Fruit fly (Drosophila melanogaster) whole organism, embryonic: ENCODE data around the gene kay.
A peak's percentile ranks its signal among the peaks of the same experiment; 100 is the strongest.

Experiments
- Aef1 ChIP-seq: fragments of 200-800 bp; sonication (Bioruptor generic); IDR thresholded peaks from 3 replicates; pipeline ENCODE4 v1.3.6; 2022; ENCODE audit warnings: missing biosample characterization, missing genetic modification characterization
- Antp ChIP-seq: fragments of 200-800 bp; sonication (Bioruptor generic); optimal IDR thresholded peaks from 3 replicates; lab custom pipeline; 2016; ENCODE audit warnings: missing biosample characterization, missing genetic modification characterization
- CG1024 ChIP-seq: fragments of 200-800 bp; sonication (Bioruptor generic); IDR thresholded peaks from 2 replicates; pipeline ENCODE4 v1.3.6; 2022; ENCODE audit warnings: missing biosample characterization, missing genetic modification characterization
- CG12391 ChIP-seq: fragments of 200-800 bp; sonication (Bioruptor generic); optimal IDR thresholded peaks from 3 replicates; lab custom pipeline; 2018; ENCODE audit warnings: missing biosample characterization, mild to moderate bottlenecking, missing genetic modification characterization, moderate library complexity
- CG13624 ChIP-seq: fragments of 200-800 bp; sonication (Bioruptor generic); optimal IDR thresholded peaks from 2 replicates; lab custom pipeline; 2016; ENCODE audit warnings: missing biosample characterization, missing genetic modification characterization
- CG15601 ChIP-seq: fragments of 200-800 bp; sonication (Bioruptor generic); optimal IDR thresholded peaks from 3 replicates; lab custom pipeline; 2019; ENCODE audit warnings: missing biosample characterization, mild to moderate bottlenecking, missing genetic modification characterization, moderate library complexity
- CG16815 ChIP-seq: fragments of 200-800 bp; sonication (Bioruptor generic); optimal IDR thresholded peaks from 3 replicates; lab custom pipeline; 2017; ENCODE audit warnings: missing biosample characterization, mild to moderate bottlenecking, missing genetic modification characterization
- CG16863 ChIP-seq: fragments of 200-800 bp; sonication (Bioruptor generic); optimal IDR thresholded peaks from 3 replicates; lab custom pipeline; 2016; ENCODE audit warnings: missing biosample characterization, missing genetic modification characterization
- CG2116 ChIP-seq: fragments of 200-800 bp; sonication (Bioruptor generic); optimal IDR thresholded peaks from 3 replicates; lab custom pipeline; 2018; ENCODE audit warnings: missing biosample characterization, mild to moderate bottlenecking, missing genetic modification characterization
- CG2129 ChIP-seq: fragments of 200-800 bp; sonication (Bioruptor generic); IDR thresholded peaks from 2 replicates; pipeline ENCODE4 v1.3.6; 2022; ENCODE audit warnings: missing biosample characterization, missing genetic modification characterization; ENCODE audit not compliant: partially characterized antibody
- CG2712 ChIP-seq: fragments of 200-800 bp; optimal IDR thresholded peaks from 3 replicates; lab custom pipeline; 2019; ENCODE audit warnings: missing biosample characterization, mild to moderate bottlenecking, missing genetic modification characterization, moderate library complexity
- CG31365 ChIP-seq: fragments of 200-800 bp; sonication (Bioruptor generic); optimal IDR thresholded peaks from 2 replicates; lab custom pipeline; 2018; ENCODE audit warnings: missing biosample characterization, mild to moderate bottlenecking, missing genetic modification characterization
- CG31441 ChIP-seq: fragments of 200-800 bp; sonication (Bioruptor generic); IDR thresholded peaks from 2 replicates; pipeline ENCODE4 v1.3.6; 2022; ENCODE audit warnings: missing biosample characterization, missing genetic modification characterization
- CG32532 ChIP-seq: fragments of 200-800 bp; sonication (Bioruptor generic); IDR thresholded peaks from 2 replicates; pipeline ENCODE4 v1.3.6; 2022; ENCODE audit warnings: missing biosample characterization, missing genetic modification characterization
- CG34224 ChIP-seq: fragments of 200-800 bp; sonication (Bioruptor generic); IDR thresholded peaks from 3 replicates; pipeline ENCODE4 v1.3.6; 2022; ENCODE audit warnings: missing biosample characterization, missing genetic modification characterization; ENCODE audit not compliant: partially characterized antibody
- CG34376 ChIP-seq: fragments of 200-800 bp; sonication (Bioruptor generic); optimal IDR thresholded peaks from 2 replicates; lab custom pipeline; 2018; ENCODE audit warnings: missing biosample characterization, mild to moderate bottlenecking, missing genetic modification characterization
- CG3726 ChIP-seq: fragments of 200-800 bp; sonication (Bioruptor generic); IDR thresholded peaks from 3 replicates; pipeline ENCODE4, ENCODE4 v1.3.6; 2022; ENCODE audit warnings: missing biosample characterization, missing genetic modification characterization
- CG3847 ChIP-seq: fragments of 200-800 bp; sonication (Bioruptor generic); IDR thresholded peaks from 2 replicates; pipeline ENCODE4 v1.3.6; 2022; ENCODE audit warnings: missing biosample characterization, missing genetic modification characterization
- CG4404 ChIP-seq: fragments of 200-800 bp; sonication (Bioruptor generic); IDR thresholded peaks from 2 replicates; pipeline ENCODE4 v1.3.6; 2022; ENCODE audit warnings: missing biosample characterization, missing genetic modification characterization
- CG6683 ChIP-seq: fragments of 200-800 bp; sonication (Bioruptor generic); optimal IDR thresholded peaks from 2 replicates; lab custom pipeline; 2017; ENCODE audit warnings: missing biosample characterization, mild to moderate bottlenecking, missing genetic modification characterization, missing genetic modification reagents
- CG7271 ChIP-seq: fragments of 200-800 bp; sonication (Bioruptor generic); optimal IDR thresholded peaks from 2 replicates; lab custom pipeline; 2018; ENCODE audit warnings: missing biosample characterization, mild to moderate bottlenecking, missing genetic modification characterization, moderate library complexity
- CG8478 ChIP-seq: fragments of >200 bp; optimal IDR thresholded peaks from 2 replicates; lab custom pipeline; 2018
- CG9437 ChIP-seq: fragments of 200-800 bp; sonication (Bioruptor generic); optimal IDR thresholded peaks from 2 replicates; lab custom pipeline; 2018; ENCODE audit warnings: missing biosample characterization, mild to moderate bottlenecking, missing genetic modification characterization
- CG9797 ChIP-seq: fragments of 200-800 bp; sonication (Bioruptor generic); optimal IDR thresholded peaks from 3 replicates; lab custom pipeline; 2018; ENCODE audit warnings: missing biosample characterization, mild to moderate bottlenecking, missing genetic modification characterization
- Chrac-16 ChIP-seq: fragments of 200-800 bp; sonication (Bioruptor generic); optimal IDR thresholded peaks from 3 replicates; lab custom pipeline; 2016; ENCODE audit warnings: missing biosample characterization, missing genetic modification characterization
- Drgx ChIP-seq: fragments of 200-800 bp; sonication (Bioruptor generic); IDR thresholded peaks from 2 replicates; pipeline ENCODE4 v1.3.6; 2022; ENCODE audit warnings: missing biosample characterization, missing genetic modification characterization
- Elba2 ChIP-seq: fragments of 200-800 bp; sonication (Bioruptor generic); optimal IDR thresholded peaks from 3 replicates; lab custom pipeline; 2016; ENCODE audit warnings: missing biosample characterization, missing genetic modification characterization
- Ets97D ChIP-seq: fragments of 200-800 bp; sonication (Bioruptor generic); optimal IDR thresholded peaks from 3 replicates; lab custom pipeline; 2016; ENCODE audit warnings: missing biosample characterization, missing genetic modification characterization
- HLH4C ChIP-seq: fragments of 200-800 bp; sonication (Bioruptor generic); IDR thresholded peaks from 3 replicates; pipeline ENCODE4 v1.3.6; 2022; ENCODE audit warnings: missing biosample characterization, missing genetic modification characterization; ENCODE audit not compliant: partially characterized antibody
- HmgD ChIP-seq: fragments of 200-800 bp; sonication (Bioruptor generic); optimal IDR thresholded peaks from 3 replicates; lab custom pipeline; 2016; ENCODE audit warnings: missing biosample characterization, missing genetic modification characterization
- MTF-1 ChIP-seq: fragments of 200-800 bp; sonication (Bioruptor generic); optimal IDR thresholded peaks from 2 replicates; lab custom pipeline; 2018; ENCODE audit warnings: missing biosample characterization, mild to moderate bottlenecking, missing genetic modification characterization, borderline replicate concordance
- NC2α ChIP-seq: fragments of 200-800 bp; sonication (Bioruptor generic); optimal IDR thresholded peaks from 2 replicates; lab custom pipeline; 2016; ENCODE audit warnings: missing biosample characterization, missing genetic modification characterization
- PHDP ChIP-seq: fragments of 200-800 bp; sonication (Bioruptor generic); optimal IDR thresholded peaks from 3 replicates; lab custom pipeline; 2018; ENCODE audit warnings: missing biosample characterization, mild to moderate bottlenecking, missing genetic modification characterization, moderate library complexity
- Taf1 ChIP-seq: fragments of 200-800 bp; sonication (Bioruptor generic); IDR thresholded peaks from 2 replicates; pipeline ENCODE4 v1.3.6; 2022; ENCODE audit warnings: missing biosample characterization, missing genetic modification characterization
- ac ChIP-seq: fragments of 200-800 bp; sonication (Bioruptor generic); optimal IDR thresholded peaks from 3 replicates; lab custom pipeline; 2017; ENCODE audit warnings: missing biosample characterization, mild to moderate bottlenecking, missing genetic modification characterization
- cato ChIP-seq: fragments of 200-800 bp; sonication (Bioruptor generic); optimal IDR thresholded peaks from 2 replicates; lab custom pipeline; 2016; ENCODE audit warnings: missing biosample characterization, missing genetic modification characterization, borderline replicate concordance
- croc ChIP-seq: fragments of 200-800 bp; sonication (Bioruptor generic); conservative IDR thresholded peaks from 3 replicates; pipeline ENCODE4 v1.3.6; 2022; ENCODE audit warnings: missing biosample characterization, missing genetic modification characterization
- dati ChIP-seq: fragments of 200-800 bp; sonication (Bioruptor generic); IDR thresholded peaks from 2 replicates; pipeline ENCODE4 v1.3.6; 2022; ENCODE audit warnings: missing biosample characterization, missing genetic modification characterization
- gfzf ChIP-seq: fragments of 200-800 bp; sonication (Bioruptor generic); optimal IDR thresholded peaks from 2 replicates; lab custom pipeline; 2016; ENCODE audit warnings: missing biosample characterization, mild to moderate bottlenecking, missing genetic modification characterization, moderate library complexity
- grn ChIP-seq: fragments of 200-800 bp; sonication (Bioruptor generic); optimal IDR thresholded peaks from 3 replicates; lab custom pipeline; 2017; ENCODE audit warnings: missing biosample characterization, missing genetic modification characterization
- hbn ChIP-seq: fragments of 200-800 bp; sonication (Bioruptor generic); IDR thresholded peaks from 2 replicates; pipeline ENCODE4 v1.3.6; 2022; ENCODE audit warnings: missing biosample characterization, missing genetic modification characterization; ENCODE audit not compliant: partially characterized antibody
- jing ChIP-seq: fragments of 200-800 bp; sonication (Bioruptor generic); optimal IDR thresholded peaks from 2 replicates; lab custom pipeline; 2018; ENCODE audit warnings: missing biosample characterization, mild to moderate bottlenecking, missing genetic modification characterization
- jumu ChIP-seq: fragments of 200-800 bp; sonication (Bioruptor generic); optimal IDR thresholded peaks from 3 replicates; lab custom pipeline; 2016; ENCODE audit warnings: missing biosample characterization, missing genetic modification characterization
- knrl ChIP-seq: fragments of 200-800 bp; sonication (Bioruptor generic); IDR thresholded peaks from 3 replicates; pipeline ENCODE4 v1.3.6; 2022; ENCODE audit warnings: missing biosample characterization, missing genetic modification characterization; ENCODE audit not compliant: partially characterized antibody
- mirr ChIP-seq: fragments of 200-800 bp; sonication (Bioruptor generic); optimal IDR thresholded peaks from 3 replicates; lab custom pipeline; 2018; ENCODE audit warnings: missing biosample characterization, mild to moderate bottlenecking, missing genetic modification characterization
- pzg ChIP-seq: fragments of 200-800 bp; sonication (Bioruptor generic); optimal IDR thresholded peaks from 3 replicates; lab custom pipeline; 2018; ENCODE audit warnings: missing biosample characterization, mild to moderate bottlenecking, missing genetic modification characterization, moderate library complexity
- salm ChIP-seq: fragments of 200-800 bp; sonication (Bioruptor generic); optimal IDR thresholded peaks from 2 replicates; lab custom pipeline; 2018; ENCODE audit warnings: missing biosample characterization, mild to moderate bottlenecking, missing genetic modification characterization
- schlank ChIP-seq: fragments of 200-800 bp; sonication (Bioruptor generic); optimal IDR thresholded peaks from 2 replicates; lab custom pipeline; 2018; ENCODE audit warnings: missing biosample characterization, mild to moderate bottlenecking, missing genetic modification characterization
- sima ChIP-seq: fragments of 200-800 bp; sonication (Bioruptor generic); optimal IDR thresholded peaks from 2 replicates; lab custom pipeline; 2016; ENCODE audit warnings: missing biosample characterization, missing genetic modification characterization
- tio ChIP-seq: fragments of 200-800 bp; sonication (Bioruptor generic); optimal IDR thresholded peaks from 2 replicates; lab custom pipeline; 2017; ENCODE audit warnings: missing biosample characterization, missing genetic modification characterization, inconsistent platforms
- wdn ChIP-seq: fragments of 200-800 bp; sonication (Bioruptor generic); IDR thresholded peaks from 2 replicates; pipeline ENCODE4 v1.3.6; 2022; ENCODE audit warnings: missing biosample characterization, missing genetic modification characterization
- zf30C ChIP-seq: fragments of 200-800 bp; sonication (Bioruptor generic); optimal IDR thresholded peaks from 3 replicates; lab custom pipeline; 2018; ENCODE audit warnings: missing biosample characterization, mild to moderate bottlenecking, missing genetic modification characterization

Gene kay

dm6 chr3R:29724745-29725144, 41.0 kb upstream of the kay start, which contains the start of the genes Naa40 and CG18731 (continued):
- TF ChIP-seq CG31441 (GFP tag; lab: Robert Waterston, UW), result no peak
- no peak for TF ChIP-seq sima (GFP tag; lab: Kevin White, UChicago)
- TF ChIP-seq Chrac-16 (GFP tag; lab: Kevin White, UChicago), result no peak
- no peak for TF ChIP-seq CG6683 (GFP tag; lab: Kevin White, UChicago)
- TF ChIP-seq dati (GFP tag; lab: Robert Waterston, UW), result no peak
- TF ChIP-seq HLH4C (GFP tag; lab: Robert Waterston, UW), result peak; percentile 48
- TF ChIP-seq CG3847, result peak; percentile 59
- no peak for TF ChIP-seq CG34376 (GFP tag; lab: Kevin White, UChicago)
- TF ChIP-seq CG15601 (tag; lab: Kevin White, UChicago), result no peak
- TF ChIP-seq CG2129 (GFP tag; lab: Robert Waterston, UW), result peak; percentile 48; the same call in 1 of the 2 replicates
- peak; percentile 23 for TF ChIP-seq CG2116
- TF ChIP-seq CG34224 (GFP tag; lab: Robert Waterston, UW), result peak; percentile 59
- TF ChIP-seq jing (GFP tag; lab: Kevin White, UChicago), result no peak
- TF ChIP-seq CG1024 (GFP tag; lab: Robert Waterston, UW), result no peak
- no peak for TF ChIP-seq CG12391
- TF ChIP-seq Drgx, result no peak
- TF ChIP-seq CG13624 (GFP tag; lab: Kevin White, UChicago), result peak; percentile 3
- TF ChIP-seq CG3726 (GFP tag; lab: Robert Waterston, UW), result no peak
- no peak for TF ChIP-seq CG7271 (tag; lab: Kevin White, UChicago)
- TF ChIP-seq Aef1 (GFP tag; lab: Robert Waterston, UW), result no peak
- TF ChIP-seq salm (tag; lab: Kevin White, UChicago), result no peak
- TF ChIP-seq CG16863 (GFP tag; lab: Kevin White, UChicago), result no peak
- TF ChIP-seq Taf1 (GFP tag; lab: Robert Waterston, UW), result no peak
- TF ChIP-seq wdn (GFP tag; lab: Robert Waterston, UW), result no peak
- TF ChIP-seq Elba2 (GFP tag; lab: Kevin White, UChicago), result no peak
- TF ChIP-seq Ets97D (GFP tag; lab: Kevin White, UChicago), result no peak
- TF ChIP-seq CG9797, result peak; percentile 42
- TF ChIP-seq zf30C (GFP tag; lab: Kevin White, UChicago), result no peak
- TF ChIP-seq tio (GFP tag; lab: Kevin White, UChicago), result no peak
- no peak for TF ChIP-seq PHDP (tag; lab: Kevin White, UChicago)
- TF ChIP-seq schlank, result no peak
- TF ChIP-seq pzg (GFP tag; lab: Kevin White, UChicago), result peak; percentile 63
- TF ChIP-seq NC2α, result no peak
- no peak for TF ChIP-seq Antp (GFP tag; lab: Kevin White, UChicago)
- no peak for TF ChIP-seq croc (GFP tag; lab: Robert Waterston, UW)
- TF ChIP-seq CG9437 (GFP tag; lab: Kevin White, UChicago), result no peak
- peak; percentile 77 for TF ChIP-seq gfzf
- TF ChIP-seq knrl (GFP tag; lab: Robert Waterston, UW), result peak; percentile 65
- TF ChIP-seq HmgD (GFP tag; lab: Kevin White, UChicago), result no peak
- no peak for TF ChIP-seq CG4404 (GFP tag; lab: Robert Waterston, UW)
- TF ChIP-seq mirr, result no peak
- no peak for TF ChIP-seq CG8478 (lab: Kevin White, UChicago)
- no peak for TF ChIP-seq CG31365 (tag; lab: Kevin White, UChicago)
- no peak for TF ChIP-seq grn (GFP tag; lab: Kevin White, UChicago)
- no peak for TF ChIP-seq ac (GFP tag; lab: Kevin White, UChicago)
- no peak for TF ChIP-seq MTF-1 (GFP tag; lab: Kevin White, UChicago)
- no peak for TF ChIP-seq jumu (GFP tag; lab: Kevin White, UChicago)
- peak; percentile 68 for TF ChIP-seq hbn
- no peak for TF ChIP-seq CG16815 (GFP tag; lab: Kevin White, UChicago)
- TF ChIP-seq CG32532 (GFP tag; lab: Robert Waterston, UW), result no peak
- TF ChIP-seq cato (GFP tag; lab: Kevin White, UChicago), result no peak
- no peak for TF ChIP-seq CG2712
